Fruit fly (Drosophila melanogaster): ENCODE data around the gene bbg.

The bbg gene

dm6 chr3L:14497479-14497878 lies 38.6 kb downstream of the bbg start (continued):
- TF ChIP-seq CG6808 (GFP tag; optimal IDR thresholded peaks at IDR 0.05) (no peak), CG8319 (GFP tag; optimal IDR thresholded peaks at IDR 0.05) (no peak), Eip78C (GFP tag) (peak; percentile 30), topi (GFP tag; optimal IDR thresholded peaks at IDR 0.05) (no peak), Hr39 (GFP tag; optimal IDR thresholded peaks at IDR 0.05) (no peak)

- TF ChIP-seq CG11762 (GFP tag; optimal IDR thresholded peaks at IDR 0.05; ENCODE audit: insufficient read depth) (peak; percentile 77), lz (GFP tag; optimal IDR thresholded peaks at IDR 0.05) (peak; percentile 70), Ets21C (GFP tag; optimal IDR thresholded peaks at IDR 0.05) (peak; percentile 6), esn (GFP tag; optimal IDR thresholded peaks at IDR 0.05) (peak; percentile 81), eg (GFP tag; IDR thresholded peaks at IDR 0.05) (peak; percentile 66), vri (GFP tag; optimal IDR thresholded peaks at IDR 0.05) (peak; percentile 52), Sox102F (GFP tag; optimal IDR thresholded peaks at IDR 0.05) (peak; percentile 65), net (GFP tag; optimal IDR thresholded peaks at IDR 0.05) (peak; percentile 26), achi (GFP tag; optimal IDR thresholded peaks at IDR 0.05) (peak; percentile 68), CG34406 (GFP tag; optimal IDR thresholded peaks at IDR 0.05) (peak; percentile 63), Eip93F (GFP tag; optimal IDR thresholded peaks at IDR 0.05) (no peak), CG10669 (GFP tag; optimal IDR thresholded peaks at IDR 0.05) (peak; percentile 77), cyc (GFP tag; optimal IDR thresholded peaks at IDR 0.05) (peak; percentile 72), Sox14 (GFP tag; optimal IDR thresholded peaks at IDR 0.05) (peak; percentile 46), Hr4 (GFP tag; optimal IDR thresholded peaks at IDR 0.05) (peak; percentile 58), topi (GFP tag; optimal IDR thresholded peaks at IDR 0.05) (peak; percentile 75), fd59A (GFP tag; optimal IDR thresholded peaks at IDR 0.05) (peak; percentile 62), CG6163 (GFP tag; IDR thresholded peaks at IDR 0.05) (peak; percentile 88), ss (GFP tag; optimal IDR thresholded peaks at IDR 0.05) (peak; percentile 78 to 80), svp (GFP tag) (peak; percentile 88), CG8319 (GFP tag; optimal IDR thresholded peaks at IDR 0.05) (peak; percentile 64), CG3919 (GFP tag; optimal IDR thresholded peaks at IDR 0.05) (peak; percentile 82), CG7368 (GFP tag; optimal IDR thresholded peaks at IDR 0.05) (peak; percentile 70), CG8632 (GFP tag; optimal IDR thresholded peaks at IDR 0.05) (peak; percentile 73), acj6 (GFP tag; optimal IDR thresholded peaks at IDR 0.05) (peak; percentile 79), Hr38 (GFP tag; optimal IDR thresholded peaks at IDR 0.05) (no peak), CG32006 (GFP tag; optimal IDR thresholded peaks at IDR 0.05) (peak; percentile 64), CG6276 (GFP tag; optimal IDR thresholded peaks at IDR 0.05) (no peak), dsx (GFP tag; optimal IDR thresholded peaks at IDR 0.05; ENCODE audit: poor library complexity, severe bottlenecking) (peak; percentile 62), CG9139 (GFP tag; optimal IDR thresholded peaks at IDR 0.05) (no peak), CG8119 (GFP tag; IDR thresholded peaks at IDR 0.05) (peak; percentile 70), CG31627 (GFP tag; optimal IDR thresholded peaks at IDR 0.05) (peak; percentile 64), CG1621 (tag; optimal IDR thresholded peaks at IDR 0.05) (peak; percentile 73), pdm3 (GFP tag; optimal IDR thresholded peaks at IDR 0.05) (peak; percentile 65), Ets96B (tag; optimal IDR thresholded peaks at IDR 0.05) (peak; percentile 75), Blimp-1 (GFP tag; optimal IDR thresholded peaks at IDR 0.05) (peak; percentile 34), Met (GFP tag; optimal IDR thresholded peaks at IDR 0.05) (peak; percentile 77), CG6792 (GFP tag; optimal IDR thresholded peaks at IDR 0.05) (peak; percentile 75), salr (GFP tag; optimal IDR thresholded peaks at IDR 0.05) (peak; percentile 41 to 52), CG15336 (GFP tag; IDR thresholded peaks at IDR 0.05) (peak; percentile 54), CG11294 (GFP tag; IDR thresholded peaks at IDR 0.05) (0 out of 2 replicates have a peak, but pooled peaks have one; percentile 15), Lpt (GFP tag; optimal IDR thresholded peaks at IDR 0.05) (peak; percentile 40), fd85E (GFP tag; optimal IDR thresholded peaks at IDR 0.05) (no peak), OdsH (GFP tag; optimal IDR thresholded peaks at IDR 0.05) (peak; percentile 77), spab (GFP tag; optimal IDR thresholded peaks at IDR 0.05) (peak; percentile 54)
These were observed 49.3 kb downstream of the bbg start for dm6 chr3L:14486611-14487350.

Measured in whole organism, prepupa.